ENCODE assay signal across 1 fruit fly cellular context in the genomic region with DNA sequence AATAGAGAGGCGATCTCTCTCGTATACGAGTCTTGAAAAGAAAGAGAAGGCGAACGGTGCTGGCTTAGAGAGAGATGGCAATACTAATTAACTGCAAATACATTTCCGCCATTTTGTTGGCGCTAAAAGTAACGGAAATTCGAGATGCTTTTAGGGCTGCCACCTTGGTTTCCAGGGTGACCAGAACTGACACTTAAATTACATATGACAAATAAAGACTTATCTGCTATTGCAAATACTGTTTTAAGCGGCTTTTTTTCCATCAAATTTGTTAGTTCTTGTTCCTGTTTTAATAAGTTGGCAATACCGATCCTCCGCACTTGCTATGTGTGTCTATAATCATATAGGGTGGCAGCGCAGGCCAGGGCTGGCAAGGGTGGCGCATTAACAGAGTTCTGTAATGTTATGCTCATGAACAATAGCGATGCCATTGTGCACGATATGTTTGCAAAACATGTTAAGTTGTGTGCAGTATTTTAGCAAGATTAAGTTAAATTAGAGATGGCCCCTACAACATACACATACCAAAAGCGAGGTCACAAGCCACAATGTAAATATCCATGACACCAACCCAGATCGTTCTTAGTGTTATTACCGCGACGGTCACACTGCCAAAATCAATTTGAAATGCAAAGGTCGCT.
A peak's percentile ranks its signal among the peaks of the same experiment; 100 is the strongest.
TF ChIP-seq lines count a peak whose summit lies in the region.

A gene (plus strand): TSS at position 573 of the 641 bp plus-strand sequence.

TF ChIP-seq in whole organism, embryonic, 481 proteins besides CTCF, POLR2A, EP300 and RAD21 (continued from another document and continues in another):
- TF ChIP-seq sc (optimal IDR thresholded peaks at IDR 0.05; lab: Kevin White, UChicago) (no peak), sc (GFP tag; optimal IDR thresholded peaks at IDR 0.05; lab: Kevin White, UChicago) (no peak), CG2120 (GFP tag; optimal IDR thresholded peaks at IDR 0.05; lab: Kevin White, UChicago) (peak; percentile 80), tna (GFP tag; IDR thresholded peaks at IDR 0.05; lab: Robert Waterston, UW; ENCODE audit: partially characterized antibody) (peak; percentile 38; the same call in 1 of the 2 replicates), CG31441 (GFP tag; IDR thresholded peaks at IDR 0.05; lab: Robert Waterston, UW) (peak; percentile 53; the same call in 1 of the 2 replicates), Hr39 (optimal IDR thresholded peaks at IDR 0.05; lab: Kevin White, UChicago) (no peak), CG2116 (GFP tag; optimal IDR thresholded peaks at IDR 0.05; lab: Kevin White, UChicago) (peak; percentile 69), dmrt11E (tag; optimal IDR thresholded peaks at IDR 0.05; lab: Kevin White, UChicago) (peak; percentile 34), CG6689 (GFP tag; IDR thresholded peaks at IDR 0.05; lab: Robert Waterston, UW) (peak; percentile 47; the same call in 1 of the 2 replicates), Sin3A (optimal IDR thresholded peaks at IDR 0.05; lab: Kevin White, UChicago) (peak; percentile 89), Hsf (GFP tag; optimal IDR thresholded peaks at IDR 0.05; lab: Kevin White, UChicago) (peak; percentile 68), Dp (GFP tag; optimal IDR thresholded peaks at IDR 0.05; lab: Kevin White, UChicago) (peak; percentile 82), Sox102F (GFP tag; optimal IDR thresholded peaks at IDR 0.05; lab: Kevin White, UChicago) (peak; percentile 58), CG4404 (GFP tag; IDR thresholded peaks at IDR 0.05; lab: Robert Waterston, UW) (peak; percentile 42), ssp (GFP tag; IDR thresholded peaks at IDR 0.05; lab: Robert Waterston, UW) (peak; percentile 26; the same call in 1 of the 2 replicates), TFAM (GFP tag; optimal IDR thresholded peaks at IDR 0.05; lab: Kevin White, UChicago) (no peak), abd-A (tag; optimal IDR thresholded peaks at IDR 0.05; lab: Kevin White, UChicago) (no peak), pho (GFP tag; optimal IDR thresholded peaks at IDR 0.05; lab: Kevin White, UChicago) (peak; percentile 62), Sox100B (GFP tag; optimal IDR thresholded peaks at IDR 0.05; lab: Kevin White, UChicago) (no peak), CG13296 (GFP tag; optimal IDR thresholded peaks at IDR 0.05; lab: Kevin White, UChicago) (peak; percentile 71), CG18011 (GFP tag; optimal IDR thresholded peaks at IDR 0.05; lab: Kevin White, UChicago) (peak; percentile 25), row (GFP tag; IDR thresholded peaks at IDR 0.05; lab: Robert Waterston, UW) (peak; percentile 64), CG12299 (tag; optimal IDR thresholded peaks at IDR 0.05; lab: Kevin White, UChicago) (no peak), CG10959 (GFP tag; IDR thresholded peaks at IDR 0.05; lab: Robert Waterston, UW) (no peak), dati (GFP tag; IDR thresholded peaks at IDR 0.05; lab: Robert Waterston, UW) (no peak), CG7928 (GFP tag; optimal IDR thresholded peaks at IDR 0.05; lab: Kevin White, UChicago) (peak; percentile 94), Jarid2 (GFP tag; optimal IDR thresholded peaks at IDR 0.05; lab: Kevin White, UChicago) (no peak), gfzf (GFP tag; optimal IDR thresholded peaks at IDR 0.05; lab: Kevin White, UChicago) (peak; percentile 92), ftz-f1 (GFP tag; optimal IDR thresholded peaks at IDR 0.05; lab: Kevin White, UChicago) (peak; percentile 87), crc (GFP tag; optimal IDR thresholded peaks at IDR 0.05; lab: Kevin White, UChicago) (peak; percentile 22), scrt (GFP tag; optimal IDR thresholded peaks at IDR 0.05; lab: Kevin White, UChicago) (no peak), Drgx (GFP tag; IDR thresholded peaks at IDR 0.05; lab: Robert Waterston, UW) (0 out of 2 replicates have a peak, but pooled peaks have one; percentile 22), CG16779 (GFP tag; IDR thresholded peaks at IDR 0.05; lab: Robert Waterston, UW) (no peak), Pdp1 (GFP tag; optimal IDR thresholded peaks at IDR 0.05; lab: Kevin White, UChicago) (peak; percentile 59 to 64), zfh1 (GFP tag; IDR thresholded peaks at IDR 0.05; lab: Robert Waterston, UW) (peak; percentile 64), chm (GFP tag; IDR thresholded peaks at IDR 0.05; lab: Robert Waterston, UW) (no peak), CG3281 (GFP tag; optimal IDR thresholded peaks at IDR 0.05; lab: Kevin White, UChicago) (peak; percentile 51), CG3065 (GFP tag; optimal IDR thresholded peaks at IDR 0.05; lab: Kevin White, UChicago) (peak; percentile 42), inv (GFP tag; IDR thresholded peaks at IDR 0.05; lab: Robert Waterston, UW; ENCODE audit: partially characterized antibody) (peak; percentile 50; the same call in 1 of the 2 replicates), Xrp1 (GFP tag; IDR thresholded peaks at IDR 0.05; lab: Robert Waterston, UW) (peak; percentile 48; the same call in 1 of the 2 replicates), Atf3 (GFP tag; optimal IDR thresholded peaks at IDR 0.05; lab: Kevin White, UChicago) (peak; percentile 34), ara (GFP tag; IDR thresholded peaks at IDR 0.05; lab: Robert Waterston, UW) (peak; percentile 50; the same call in 1 of the 2 replicates), CG8089 (GFP tag; optimal IDR thresholded peaks at IDR 0.05; lab: Kevin White, UChicago) (peak; percentile 0), Rfx (GFP tag; IDR thresholded peaks at IDR 0.05; lab: Robert Waterston, UW) (peak; percentile 74), CG16863 (GFP tag; optimal IDR thresholded peaks at IDR 0.05; lab: Kevin White, UChicago) (peak; percentile 66), wdn (GFP tag; IDR thresholded peaks at IDR 0.05; lab: Robert Waterston, UW) (peak; percentile 27), CG1792 (GFP tag; optimal IDR thresholded peaks at IDR 0.05; lab: Kevin White, UChicago) (peak; percentile 7), gem (tag; optimal IDR thresholded peaks at IDR 0.05; lab: Kevin White, UChicago) (peak; percentile 75), CG17186 (GFP tag; optimal IDR thresholded peaks at IDR 0.05; lab: Kevin White, UChicago) (peak; percentile 51), CG7963 (GFP tag; IDR thresholded peaks at IDR 0.05; lab: Robert Waterston, UW; ENCODE audit: partially characterized antibody) (0 out of 3 replicates have a peak, but pooled peaks have one; percentile 38), mirr (GFP tag; optimal IDR thresholded peaks at IDR 0.05; lab: Kevin White, UChicago) (peak; percentile 42), tgo (GFP tag; IDR thresholded peaks at IDR 0.05; lab: Robert Waterston, UW) (peak; percentile 52; the same call in 1 of the 3 replicates), Chrac-16 (GFP tag; optimal IDR thresholded peaks at IDR 0.05; lab: Kevin White, UChicago) (peak; percentile 57), nerfin-1 (tag; optimal IDR thresholded peaks at IDR 0.05; lab: Kevin White, UChicago) (peak; percentile 72), CG9932 (GFP tag; IDR thresholded peaks at IDR 0.05; lab: Robert Waterston, UW) (peak; percentile 72), Hr51 (GFP tag; optimal IDR thresholded peaks at IDR 0.05; lab: Kevin White, UChicago) (peak; percentile 46 to 58), esg (GFP tag; conservative IDR thresholded peaks at IDR 0.05; lab: Robert Waterston, UW) (peak; percentile 59), sim (GFP tag; IDR thresholded peaks at IDR 0.05; lab: Robert Waterston, UW) (peak; percentile 32; the same call in 1 of the 2 replicates), CG2129 (GFP tag; IDR thresholded peaks at IDR 0.05; lab: Robert Waterston, UW; ENCODE audit: partially characterized antibody) (peak; percentile 34; the same call in 1 of the 2 replicates), Atf6 (GFP tag; IDR thresholded peaks at IDR 0.05; lab: Robert Waterston, UW) (peak; percentile 56), CG30403 (GFP tag; optimal IDR thresholded peaks at IDR 0.05; lab: Kevin White, UChicago) (peak; percentile 72), CG10543 (GFP tag; optimal IDR thresholded peaks at IDR 0.05; lab: Kevin White, UChicago) (peak; percentile 49), eve (GFP tag; optimal IDR thresholded peaks at IDR 0.05; lab: Kevin White, UChicago) (no peak), CoRest (tag; optimal IDR thresholded peaks at IDR 0.05; lab: Kevin White, UChicago) (peak; percentile 81), Gug (GFP tag; IDR thresholded peaks at IDR 0.05; lab: Robert Waterston, UW) (peak; percentile 36; the same call in 1 of the 4 replicates), Lhr (GFP tag; optimal IDR thresholded peaks at IDR 0.05; lab: Kevin White, UChicago) (peak; percentile 92), BtbVII (GFP tag; optimal IDR thresholded peaks at IDR 0.05; lab: Kevin White, UChicago) (no peak), CG42726 (GFP tag; IDR thresholded peaks at IDR 0.05; lab: Robert Waterston, UW; ENCODE audit: partially characterized antibody) (0 out of 2 replicates have a peak, but pooled peaks have one; percentile 32), HLHmδ (GFP tag; optimal IDR thresholded peaks at IDR 0.05; lab: Kevin White, UChicago) (no peak), trh (GFP tag; optimal IDR thresholded peaks at IDR 0.05; lab: Kevin White, UChicago) (peak; percentile 18), CG10321 (GFP tag; IDR thresholded peaks at IDR 0.05; lab: Robert Waterston, UW) (peak; percentile 78), dysf (GFP tag; IDR thresholded peaks at IDR 0.05; lab: Robert Waterston, UW) (peak; percentile 74; the same call in 2 of the 3 replicates), B-H1 (GFP tag; IDR thresholded peaks at IDR 0.05; lab: Robert Waterston, UW) (0 out of 3 replicates have a peak, but pooled peaks have one; percentile 18), Doc3 (GFP tag; IDR thresholded peaks at IDR 0.05; lab: Robert Waterston, UW; ENCODE audit: partially characterized antibody) (peak; percentile 58; the same call in 2 of the 3 replicates), CG34224 (GFP tag; IDR thresholded peaks at IDR 0.05; lab: Robert Waterston, UW; ENCODE audit: partially characterized antibody) (peak; percentile 64), Opbp (GFP tag; IDR thresholded peaks at IDR 0.05; lab: Robert Waterston, UW; ENCODE audit: partially characterized antibody) (peak; percentile 59; the same call in 1 of the 3 replicates), nmo (GFP tag; optimal IDR thresholded peaks at IDR 0.05; lab: Kevin White, UChicago) (peak; percentile 64), Max (GFP tag; optimal IDR thresholded peaks at IDR 0.05; lab: Kevin White, UChicago) (no peak), Sry-δ (GFP tag; optimal IDR thresholded peaks at IDR 0.05; lab: Kevin White, UChicago) (peak; percentile 97), CG4854 (GFP tag; optimal IDR thresholded peaks at IDR 0.05; lab: Kevin White, UChicago) (peak; percentile 44), maf-S (GFP tag; optimal IDR thresholded peaks at IDR 0.05; lab: Kevin White, UChicago) (peak; percentile 58), HLH54F (GFP tag; optimal IDR thresholded peaks at IDR 0.05; lab: Kevin White, UChicago) (peak; percentile 80), tio (GFP tag; optimal IDR thresholded peaks at IDR 0.05; lab: Kevin White, UChicago) (no peak), CG13424 (tag; optimal IDR thresholded peaks at IDR 0.05; lab: Kevin White, UChicago) (peak; percentile 44), stwl (tag; optimal IDR thresholded peaks at IDR 0.05; lab: Kevin White, UChicago) (peak; percentile 66), dm (GFP tag; optimal IDR thresholded peaks at IDR 0.05; lab: Kevin White, UChicago) (peak; percentile 31), Side (GFP tag; optimal IDR thresholded peaks at IDR 0.05; lab: Kevin White, UChicago) (peak; percentile 69), CG4617 (GFP tag; optimal IDR thresholded peaks at IDR 0.05; lab: Kevin White, UChicago; ENCODE audit: borderline replicate concordance) (peak; percentile 27), CG10654 (GFP tag; optimal IDR thresholded peaks at IDR 0.05; lab: Kevin White, UChicago) (peak; percentile 71), CG10267 (tag; optimal IDR thresholded peaks at IDR 0.05; lab: Kevin White, UChicago) (peak; percentile 58), cwo (GFP tag; optimal IDR thresholded peaks at IDR 0.05; lab: Kevin White, UChicago) (peak; percentile 46), pzg (GFP tag; optimal IDR thresholded peaks at IDR 0.05; lab: Kevin White, UChicago) (peak; percentile 97), B-H2 (GFP tag; optimal IDR thresholded peaks at IDR 0.05; lab: Kevin White, UChicago) (peak; percentile 63), Stat92E (GFP tag; optimal IDR thresholded peaks at IDR 0.05; lab: Kevin White, UChicago) (no peak), nom (GFP tag; optimal IDR thresholded peaks at IDR 0.05; lab: Kevin White, UChicago) (no peak), luna (GFP tag; optimal IDR thresholded peaks at IDR 0.05; lab: Kevin White, UChicago) (peak; percentile 36), CG15479 (GFP tag; optimal IDR thresholded peaks at IDR 0.05; lab: Kevin White, UChicago) (peak; percentile 66), CG17328 (GFP tag; IDR thresholded peaks at IDR 0.05; lab: Robert Waterston, UW) (peak; percentile 57), CG32767 (GFP tag; IDR thresholded peaks at IDR 0.05; lab: Robert Waterston, UW) (peak; percentile 33; the same call in 1 of the 2 replicates), CG5953 (GFP tag; IDR thresholded peaks at IDR 0.05; lab: Robert Waterston, UW) (peak; percentile 32; the same call in 1 of the 2 replicates), CG10147 (GFP tag; optimal IDR thresholded peaks at IDR 0.05; lab: Kevin White, UChicago) (peak; percentile 43), pb (GFP tag; optimal IDR thresholded peaks at IDR 0.05; lab: Kevin White, UChicago) (peak; percentile 55), CG7372 (GFP tag; IDR thresholded peaks at IDR 0.05; lab: Robert Waterston, UW) (0 out of 2 replicates have a peak, but pooled peaks have one; percentile 21), CG12071 (GFP tag; optimal IDR thresholded peaks at IDR 0.05; lab: Kevin White, UChicago) (peak; percentile 32), gsb-n (tag; optimal IDR thresholded peaks at IDR 0.05; lab: Kevin White, UChicago) (peak; percentile 22), caup (GFP tag; optimal IDR thresholded peaks at IDR 0.05; lab: Kevin White, UChicago; ENCODE audit: severe bottlenecking) (peak; percentile 68), sens (GFP tag; lab: Kevin White, UChicago) (peak; percentile 88), ranshi (GFP tag; IDR thresholded peaks at IDR 0.05; lab: Robert Waterston, UW) (peak; percentile 72; the same call in 1 of the 2 replicates), CG32532 (GFP tag; IDR thresholded peaks at IDR 0.05; lab: Robert Waterston, UW) (peak; percentile 53; the same call in 1 of the 2 replicates), pnt (GFP tag; optimal IDR thresholded peaks at IDR 0.05; lab: Kevin White, UChicago) (peak; percentile 68), D19A (tag; optimal IDR thresholded peaks at IDR 0.05; lab: Kevin White, UChicago) (peak; percentile 24), CG1602 (GFP tag; optimal IDR thresholded peaks at IDR 0.05; lab: Kevin White, UChicago) (peak; percentile 45), otp (GFP tag; IDR thresholded peaks at IDR 0.05; lab: Robert Waterston, UW) (0 out of 3 replicates have a peak, but pooled peaks have one; percentile 5), CG9727 (GFP tag; optimal IDR thresholded peaks at IDR 0.05; lab: Kevin White, UChicago) (peak; percentile 57), CG13894 (tag; optimal IDR thresholded peaks at IDR 0.05; lab: Kevin White, UChicago) (peak; percentile 66), Hmr (GFP tag; optimal IDR thresholded peaks at IDR 0.05; lab: Kevin White, UChicago) (peak; percentile 86)
